Worm (Caenorhabditis elegans) whole organism, L1 larva: ENCODE data around the gene R151.1.

Experiments used
- ceh-88 ChIP-seq: fragments of 200-800 bp; sonication (Bioruptor generic); IDR thresholded peaks from 2 replicates; pipeline ENCODE4 v1.3.6; 2022; ENCODE audit warnings: missing genetic modification characterization, missing compliant biosample characterization
- elt-3 ChIP-seq, 6 experiments: fragments of 150-350 bp in 1 of 6; sonication (generic microtip); optimal IDR thresholded peaks; 2 replicates each; lab custom pipeline; 2017 to 2018; ENCODE audit warnings: missing biosample characterization in 6 of 6, missing genetic modification characterization in 6 of 6, inconsistent platforms in 1 of 6
- lin-13 ChIP-seq: fragments of 150-350 bp; optimal IDR thresholded peaks from 2 replicates; lab custom pipeline; 2014; ENCODE audit warnings: missing biosample characterization, missing genetic modification reagents, missing genetic modification characterization
- mep-1 ChIP-seq: fragments of 150-350 bp; optimal IDR thresholded peaks from 2 replicates; lab custom pipeline; 2014; ENCODE audit warnings: missing biosample characterization, missing genetic modification characterization
- nhr-77 ChIP-seq: fragments of 150-350 bp; optimal IDR thresholded peaks from 2 replicates; lab custom pipeline; 2014; ENCODE audit warnings: missing biosample characterization, missing genetic modification characterization
- unc-62 ChIP-seq: fragments of 150-350 bp; optimal IDR thresholded peaks from 2 replicates; lab custom pipeline; 2014; ENCODE audit warnings: missing biosample characterization, missing genetic modification reagents, missing genetic modification characterization

DNA sequence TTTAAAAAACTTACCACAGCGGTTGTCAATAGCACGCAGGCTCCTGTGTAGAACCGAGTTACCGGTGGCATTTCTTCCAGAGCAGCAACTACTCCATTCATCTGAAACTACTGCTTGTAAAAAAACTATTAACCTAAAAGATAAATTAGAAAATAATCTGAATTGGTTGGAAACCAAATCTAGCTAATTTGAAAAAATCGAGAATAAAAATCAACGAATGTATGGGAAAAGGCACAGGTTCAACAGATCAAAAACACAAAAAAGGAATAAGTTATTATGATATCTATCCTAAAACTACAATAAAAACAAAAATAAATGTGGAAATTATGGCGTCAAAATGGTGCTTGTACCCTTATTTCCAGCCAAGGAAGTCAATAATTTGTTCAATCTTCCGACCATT, 6.7 kb downstream of the R151.1 start, which contains the start of gene der-2:
- TF ChIP-seq unc-62 (GFP tag; lab: Kevin White, UChicago) = no peak
- TF ChIP-seq nhr-77 = no peak
- no peak for TF ChIP-seq mep-1 (tag; lab: Kevin White, UChicago)
- no peak for TF ChIP-seq lin-13 (GFP tag; lab: Kevin White, UChicago)
- TF ChIP-seq elt-3 (tag; optimal IDR thresholded peaks at IDR 0.05; lab: Kevin White, UChicago) = no peak
- no peak for TF ChIP-seq ceh-88 (GFP tag; lab: Robert Waterston, UW)
